Fruit fly (Drosophila melanogaster) whole organism, embryonic: ENCODE measurements around the gene CG6878.
A peak's percentile ranks its signal among the peaks of the same experiment; 100 is the strongest.

Source experiments
- Ada2b ChIP-seq: fragments of 200-800 bp; sonication (Bioruptor generic); IDR thresholded peaks from 2 replicates; pipeline ENCODE4 v1.3.6; 2022; ENCODE audit warnings: missing biosample characterization, missing genetic modification characterization
- Asciz ChIP-seq: fragments of 200-800 bp; sonication (Bioruptor generic); optimal IDR thresholded peaks from 2 replicates; lab custom pipeline; 2017; ENCODE audit warnings: missing biosample characterization, mild to moderate bottlenecking, missing genetic modification characterization, missing genetic modification reagents
- Blimp-1 ChIP-seq: fragments of 200-800 bp; sonication (Bioruptor generic); optimal IDR thresholded peaks from 3 replicates; lab custom pipeline; 2018; ENCODE audit warnings: missing biosample characterization, missing genetic modification characterization, mild to moderate bottlenecking, moderate library complexity, missing genetic modification reagents
- CG10147 ChIP-seq: fragments of 200-800 bp; sonication (Bioruptor generic); optimal IDR thresholded peaks from 2 replicates; lab custom pipeline; 2019; ENCODE audit warnings: missing biosample characterization, mild to moderate bottlenecking, missing genetic modification characterization, moderate library complexity
- CG10267 ChIP-seq: fragments of 200-800 bp; sonication (Bioruptor generic); optimal IDR thresholded peaks from 2 replicates; lab custom pipeline; 2018; ENCODE audit warnings: missing biosample characterization, mild to moderate bottlenecking, missing genetic modification characterization, moderate library complexity
- CG11504 ChIP-seq: fragments of 200-800 bp; sonication (Bioruptor generic); optimal IDR thresholded peaks from 3 replicates; lab custom pipeline; 2019; ENCODE audit warnings: missing biosample characterization, mild to moderate bottlenecking, missing genetic modification characterization, moderate library complexity
- CG11560 ChIP-seq: fragments of 200-800 bp; sonication (Bioruptor generic); IDR thresholded peaks from 3 replicates; pipeline ENCODE4 v1.3.6; 2022; ENCODE audit warnings: missing biosample characterization, missing genetic modification characterization
- CG12391 ChIP-seq: fragments of 200-800 bp; sonication (Bioruptor generic); optimal IDR thresholded peaks from 3 replicates; lab custom pipeline; 2018; ENCODE audit warnings: missing biosample characterization, mild to moderate bottlenecking, missing genetic modification characterization, moderate library complexity
- CG13123 ChIP-seq: fragments of 200-800 bp; sonication (Bioruptor generic); optimal IDR thresholded peaks from 2 replicates; lab custom pipeline; 2016; ENCODE audit warnings: missing biosample characterization, missing genetic modification characterization
- CG14050 ChIP-seq: fragments of 200-800 bp; sonication (Bioruptor generic); IDR thresholded peaks from 3 replicates; pipeline ENCODE4 v1.3.6; 2022; ENCODE audit warnings: missing biosample characterization, missing genetic modification characterization
- CG14710 ChIP-seq: fragments of 200-800 bp; sonication (Bioruptor generic); optimal IDR thresholded peaks from 3 replicates; lab custom pipeline; 2019; ENCODE audit warnings: missing biosample characterization, mild to moderate bottlenecking, missing genetic modification characterization, moderate library complexity
- CG15479 ChIP-seq: fragments of 200-800 bp; sonication (Bioruptor generic); optimal IDR thresholded peaks from 3 replicates; lab custom pipeline; 2019; ENCODE audit warnings: missing biosample characterization, mild to moderate bottlenecking, missing genetic modification characterization, moderate library complexity
- CG1602 ChIP-seq: fragments of 200-800 bp; sonication (Bioruptor generic); optimal IDR thresholded peaks from 3 replicates; lab custom pipeline; 2016; ENCODE audit warnings: missing biosample characterization, missing genetic modification characterization
- CG16815 ChIP-seq: fragments of 200-800 bp; sonication (Bioruptor generic); optimal IDR thresholded peaks from 3 replicates; lab custom pipeline; 2017; ENCODE audit warnings: missing biosample characterization, mild to moderate bottlenecking, missing genetic modification characterization
- CG17361 ChIP-seq: fragments of 200-800 bp; sonication (Bioruptor generic); IDR thresholded peaks from 3 replicates; pipeline ENCODE4 v1.3.6; 2022; ENCODE audit warnings: missing biosample characterization, missing genetic modification characterization
- CG17829 ChIP-seq: fragments of 200-800 bp; optimal IDR thresholded peaks from 2 replicates; lab custom pipeline; 2019; ENCODE audit warnings: missing biosample characterization, mild to moderate bottlenecking, missing genetic modification characterization, moderate library complexity
- CG18262 ChIP-seq: fragments of 200-800 bp; optimal IDR thresholded peaks from 3 replicates; lab custom pipeline; 2019; ENCODE audit warnings: missing biosample characterization, mild to moderate bottlenecking, missing genetic modification characterization, moderate library complexity
- CG2712 ChIP-seq: fragments of 200-800 bp; optimal IDR thresholded peaks from 3 replicates; lab custom pipeline; 2019; ENCODE audit warnings: missing biosample characterization, mild to moderate bottlenecking, missing genetic modification characterization, moderate library complexity
- CG30403 ChIP-seq: fragments of 200-800 bp; sonication (Bioruptor generic); optimal IDR thresholded peaks from 3 replicates; lab custom pipeline; 2016; ENCODE audit warnings: missing biosample characterization, missing genetic modification characterization
- CG3281 ChIP-seq: fragments of 200-800 bp; sonication (Bioruptor generic); optimal IDR thresholded peaks from 3 replicates; lab custom pipeline; 2017; ENCODE audit warnings: missing biosample characterization, mild to moderate bottlenecking, missing genetic modification characterization
- CG33557 ChIP-seq: fragments of 200-800 bp; sonication (Bioruptor generic); optimal IDR thresholded peaks from 2 replicates; lab custom pipeline; 2019; ENCODE audit warnings: missing biosample characterization, mild to moderate bottlenecking, missing genetic modification characterization, moderate library complexity
- CG4424 ChIP-seq: fragments of 200-800 bp; sonication (Bioruptor generic); optimal IDR thresholded peaks from 3 replicates; lab custom pipeline; 2016; ENCODE audit warnings: missing biosample characterization, missing genetic modification characterization
- CG6813 ChIP-seq: fragments of 200-800 bp; sonication (Bioruptor generic); optimal IDR thresholded peaks from 2 replicates; lab custom pipeline; 2017; ENCODE audit warnings: missing biosample characterization, missing genetic modification characterization, mild to moderate bottlenecking, moderate library complexity, missing genetic modification reagents
- CG7839 ChIP-seq: fragments of 200-800 bp; sonication (Bioruptor generic); optimal IDR thresholded peaks from 3 replicates; lab custom pipeline; 2018; ENCODE audit warnings: missing biosample characterization, mild to moderate bottlenecking, missing genetic modification characterization, moderate library complexity
- CG7928 ChIP-seq: fragments of 200-800 bp; sonication (Bioruptor generic); optimal IDR thresholded peaks from 2 replicates; lab custom pipeline; 2017; ENCODE audit warnings: missing biosample characterization, mild to moderate bottlenecking, missing genetic modification characterization
- CG9817 ChIP-seq: fragments of 200-800 bp; sonication (Bioruptor generic); optimal IDR thresholded peaks from 2 replicates; lab custom pipeline; 2018; ENCODE audit warnings: missing biosample characterization, mild to moderate bottlenecking, missing genetic modification characterization, moderate library complexity
- CoRest ChIP-seq: fragments of 200-800 bp; sonication (Bioruptor generic); optimal IDR thresholded peaks from 3 replicates; lab custom pipeline; 2018; ENCODE audit warnings: missing biosample characterization, mild to moderate bottlenecking, missing genetic modification characterization, moderate library complexity
- Meics ChIP-seq: fragments of 200-800 bp; sonication (Bioruptor generic); optimal IDR thresholded peaks from 2 replicates; lab custom pipeline; 2017; ENCODE audit warnings: missing biosample characterization, mild to moderate bottlenecking, missing genetic modification characterization
- Nf-YC ChIP-seq: fragments of 200-800 bp; optimal IDR thresholded peaks from 3 replicates; lab custom pipeline; 2019; ENCODE audit warnings: missing biosample characterization, mild to moderate bottlenecking, missing genetic modification characterization, moderate library complexity
- NfI ChIP-seq: fragments of 200-800 bp; sonication (Bioruptor generic); optimal IDR thresholded peaks from 3 replicates; lab custom pipeline; 2018; ENCODE audit warnings: missing biosample characterization, mild to moderate bottlenecking, missing genetic modification characterization, moderate library complexity
- Rfx ChIP-seq: fragments of 200-800 bp; sonication (Bioruptor generic); IDR thresholded peaks from 2 replicates; pipeline ENCODE4 v1.3.6; 2022; ENCODE audit warnings: missing biosample characterization, missing genetic modification characterization
- Sox102F ChIP-seq: fragments of 200-800 bp; sonication (Bioruptor generic); optimal IDR thresholded peaks from 2 replicates; lab custom pipeline; 2018; ENCODE audit warnings: missing biosample characterization, mild to moderate bottlenecking, missing genetic modification characterization, moderate library complexity
- Ssrp ChIP-seq: fragments of 200-800 bp; sonication (Bioruptor generic); optimal IDR thresholded peaks from 2 replicates; lab custom pipeline; 2018; ENCODE audit warnings: missing biosample characterization, mild to moderate bottlenecking, missing genetic modification characterization, moderate library complexity
- chinmo ChIP-seq: fragments of 200-800 bp; sonication (Bioruptor generic); IDR thresholded peaks from 4 replicates; pipeline ENCODE4 v1.3.6; 2022; ENCODE audit warnings: missing biosample characterization, missing genetic modification characterization; ENCODE audit not compliant: partially characterized antibody
- fd96Cb ChIP-seq: fragments of 200-800 bp; sonication (Bioruptor generic); optimal IDR thresholded peaks from 2 replicates; lab custom pipeline; 2018; ENCODE audit warnings: missing biosample characterization, mild to moderate bottlenecking, missing genetic modification characterization, moderate library complexity
- gem ChIP-seq: fragments of 200-800 bp; sonication (Bioruptor generic); optimal IDR thresholded peaks from 2 replicates; lab custom pipeline; 2019; ENCODE audit warnings: missing biosample characterization, mild to moderate bottlenecking, missing genetic modification characterization, moderate library complexity
- lab ChIP-seq: fragments of 200-800 bp; sonication (Bioruptor generic); optimal IDR thresholded peaks from 3 replicates; lab custom pipeline; 2017; ENCODE audit warnings: missing biosample characterization, missing genetic modification characterization, mild to moderate bottlenecking, moderate library complexity, missing genetic modification reagents
- nmo ChIP-seq: fragments of 200-800 bp; sonication (Bioruptor generic); optimal IDR thresholded peaks from 2 replicates; lab custom pipeline; 2018; ENCODE audit warnings: missing biosample characterization, mild to moderate bottlenecking, missing genetic modification characterization, moderate library complexity
- pan ChIP-seq, 4 experiments: fragments of >200 bp in 3 of 4; fragments of 200-800 bp in 1 of 4; sonication (Bioruptor generic) in 1 of 4; optimal IDR thresholded peaks in 3 of 4; IDR thresholded peaks in 1 of 4; 2 replicates each; pipeline versions ENCODE4 v1.3.6 to Lab custom; 2017 to 2022; ENCODE audit warnings: missing biosample characterization in 2 of 4, missing genetic modification characterization in 2 of 4, mixed read lengths in 1 of 4
- shn ChIP-seq: fragments of 200-800 bp; sonication (Bioruptor generic); optimal IDR thresholded peaks from 3 replicates; lab custom pipeline; 2016; ENCODE audit warnings: missing biosample characterization, missing genetic modification characterization
- sisA ChIP-seq: fragments of 200-800 bp; sonication (Bioruptor generic); IDR thresholded peaks from 2 replicates; pipeline ENCODE4 v1.3.6; 2022; ENCODE audit warnings: missing biosample characterization, missing genetic modification characterization
- sr ChIP-seq: fragments of 200-800 bp; sonication (Bioruptor generic); IDR thresholded peaks from 3 replicates; pipeline ENCODE4 v1.3.6; 2022; ENCODE audit warnings: missing biosample characterization, missing genetic modification characterization
- tgo ChIP-seq: fragments of 200-800 bp; sonication (Bioruptor generic); IDR thresholded peaks from 3 replicates; pipeline ENCODE4 v1.3.6; 2022; ENCODE audit warnings: missing biosample characterization, missing genetic modification characterization
- tin ChIP-seq: fragments of 200-800 bp; sonication (Bioruptor generic); optimal IDR thresholded peaks from 3 replicates; lab custom pipeline; 2016; ENCODE audit warnings: missing biosample characterization, missing genetic modification characterization
- vnd ChIP-seq: fragments of 200-800 bp; sonication (Bioruptor generic); IDR thresholded peaks from 3 replicates; pipeline ENCODE4 v1.3.6; 2022; ENCODE audit warnings: missing biosample characterization, missing genetic modification characterization; ENCODE audit not compliant: partially characterized antibody

The CG6878 gene

DNA sequence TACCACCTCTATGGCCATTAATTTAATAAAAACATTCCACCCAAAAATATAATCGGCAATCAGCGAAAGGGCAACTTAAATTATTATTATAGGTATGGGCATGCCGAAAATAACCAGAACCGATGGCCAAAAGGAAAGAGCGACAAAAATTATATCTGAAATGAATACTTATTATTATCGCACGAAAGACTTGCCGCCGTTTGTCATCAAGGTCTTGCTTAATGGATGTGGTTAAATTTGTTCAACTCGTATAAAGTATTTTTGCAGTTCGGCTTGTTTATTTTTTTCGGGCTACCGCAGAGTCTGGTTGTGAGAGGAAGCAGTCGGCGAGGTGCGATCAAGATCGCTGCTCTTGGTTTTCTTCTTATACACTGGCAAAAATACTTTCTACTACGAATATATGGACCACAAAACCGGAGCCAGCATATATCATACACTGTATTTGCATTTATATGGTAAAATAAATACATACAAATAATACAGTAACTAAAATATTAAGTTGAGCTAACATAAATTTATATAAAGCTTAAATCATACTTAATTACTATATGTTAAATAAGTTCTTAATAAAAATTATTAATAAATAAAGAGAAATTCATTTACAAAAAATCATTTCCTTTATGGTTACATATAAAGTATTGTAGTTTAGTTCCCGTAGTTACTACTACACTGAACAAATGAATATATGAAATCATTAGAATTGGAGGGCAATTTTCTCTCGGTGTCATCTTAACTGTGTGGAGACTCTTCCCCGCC is 47.3 kb downstream of the CG6878 start (continued):
- TF ChIP-seq pan (optimal IDR thresholded peaks at IDR 0.05; lab: Kevin White, UChicago): no peak
- no peak for TF ChIP-seq pan (GFP tag; optimal IDR thresholded peaks at IDR 0.05 in 1 of 2, IDR thresholded peaks at IDR 0.05 in 1 of 2)
- peak; percentile 4 for TF ChIP-seq CG12391 (tag; lab: Kevin White, UChicago)
- TF ChIP-seq CG7839 (tag; lab: Kevin White, UChicago): peak; percentile 38
- peak; percentile 46 for TF ChIP-seq CG4424 (GFP tag; lab: Kevin White, UChicago)
- peak; percentile 47 for TF ChIP-seq gem (tag; lab: Kevin White, UChicago)
- no peak for TF ChIP-seq CG7928
- TF ChIP-seq CG18262 (tag; lab: Kevin White, UChicago): peak; percentile 49
- peak; percentile 49 for TF ChIP-seq CG14710 (tag; lab: Kevin White, UChicago)
- peak; percentile 8 for TF ChIP-seq CoRest (tag; lab: Kevin White, UChicago)
- no peak for TF ChIP-seq CG16815 (GFP tag; lab: Kevin White, UChicago)
- TF ChIP-seq Ada2b (GFP tag; lab: Robert Waterston, UW): no peak
- TF ChIP-seq sisA: no peak
- no peak for TF ChIP-seq CG6813 (GFP tag; lab: Kevin White, UChicago)
- TF ChIP-seq CG1602 (GFP tag; lab: Kevin White, UChicago): no peak
- TF ChIP-seq NfI (GFP tag; lab: Kevin White, UChicago): no peak
- peak; percentile 75 for TF ChIP-seq CG17361 (GFP tag; lab: Robert Waterston, UW)
- TF ChIP-seq Nf-YC (tag; lab: Kevin White, UChicago): no peak
- no peak for TF ChIP-seq Rfx (GFP tag; lab: Robert Waterston, UW)
- no peak for TF ChIP-seq CG10147 (GFP tag; lab: Kevin White, UChicago)
- peak; percentile 13 for TF ChIP-seq CG30403
- TF ChIP-seq CG33557 (GFP tag; lab: Kevin White, UChicago): no peak
- TF ChIP-seq nmo (GFP tag; lab: Kevin White, UChicago): peak; percentile 25
- no peak for TF ChIP-seq CG13123 (GFP tag; lab: Kevin White, UChicago)
- TF ChIP-seq tgo: no peak
- no peak for TF ChIP-seq vnd
- TF ChIP-seq CG11560: no peak
- TF ChIP-seq lab (GFP tag; lab: Kevin White, UChicago): peak; percentile 6
- peak; percentile 3 for TF ChIP-seq tin (GFP tag; lab: Kevin White, UChicago)
- no peak for TF ChIP-seq chinmo (GFP tag; lab: Robert Waterston, UW)
- no peak for TF ChIP-seq shn (GFP tag; lab: Kevin White, UChicago)
- TF ChIP-seq CG9817 (tag; lab: Kevin White, UChicago): no peak
- no peak for TF ChIP-seq CG14050 (GFP tag; lab: Robert Waterston, UW)
- peak; percentile 17 for TF ChIP-seq Meics (GFP tag; lab: Kevin White, UChicago)
- peak; percentile 55 for TF ChIP-seq CG2712 (tag; lab: Kevin White, UChicago)
- TF ChIP-seq fd96Cb (tag; lab: Kevin White, UChicago): peak; percentile 27
- TF ChIP-seq Asciz (GFP tag; lab: Kevin White, UChicago): peak; percentile 26
- peak; percentile 76 for TF ChIP-seq CG11504 (tag; lab: Kevin White, UChicago)
- peak; percentile 3 for TF ChIP-seq Ssrp
- no peak for TF ChIP-seq CG15479 (GFP tag; lab: Kevin White, UChicago)
- TF ChIP-seq Blimp-1 (GFP tag; lab: Kevin White, UChicago): peak; percentile 39
- peak; percentile 29 for TF ChIP-seq CG17829
- no peak for TF ChIP-seq sr (GFP tag; lab: Robert Waterston, UW)
- TF ChIP-seq CG10267 (tag; lab: Kevin White, UChicago): peak; percentile 32
- TF ChIP-seq Sox102F: peak; percentile 16
- TF ChIP-seq CG3281 (GFP tag; lab: Kevin White, UChicago): peak; percentile 11
